Worm (Caenorhabditis elegans): ENCODE data around the gene str-28.

DNA sequence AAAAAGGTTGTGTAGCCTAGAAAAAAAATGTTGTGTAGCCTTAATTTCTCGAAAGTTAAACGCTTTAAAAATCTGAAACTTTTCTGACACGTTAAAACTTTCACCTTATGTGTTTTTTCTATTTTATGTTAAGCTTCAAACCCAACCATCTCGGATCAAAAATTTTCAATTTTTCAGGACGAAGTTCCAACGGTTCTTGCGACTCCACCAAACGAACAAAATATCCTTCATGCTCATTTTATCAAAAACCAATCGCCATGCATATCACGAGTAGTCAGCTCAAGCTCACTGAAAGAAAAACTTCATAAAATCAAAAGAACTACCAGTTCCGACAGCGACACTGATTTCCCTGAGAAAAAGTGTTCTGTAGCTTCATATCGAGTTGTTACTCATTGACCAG, 36.2 kb downstream of the str-28 start:
- TF ChIP-seq B0310.2 (tag; optimal IDR thresholded peaks at IDR 0.05) (no peak), ama-1 (optimal IDR thresholded peaks at IDR 0.05) (no peak), hmg-4 (GFP tag; optimal IDR thresholded peaks at IDR 0.05) (no peak), hnd-1 (tag; optimal IDR thresholded peaks at IDR 0.05) (no peak), flt-1 (GFP tag; IDR thresholded peaks at IDR 0.05) (no peak), scrt-1 (GFP tag; IDR thresholded peaks at IDR 0.05) (no peak), ceh-13 (GFP tag; optimal IDR thresholded peaks at IDR 0.05) (no peak), aly-1 (tag; optimal IDR thresholded peaks at IDR 0.05) (no peak), tra-4 (tag; optimal IDR thresholded peaks at IDR 0.05) (no peak), tbx-37 (GFP tag; conservative IDR thresholded peaks at IDR 0.05) (no peak), ets-7 (tag; optimal IDR thresholded peaks at IDR 0.05) (no peak), hmbx-1 (tag; optimal IDR thresholded peaks at IDR 0.05) (no peak), sea-1 (GFP tag; conservative IDR thresholded peaks at IDR 0.05) (no peak), ceh-36 (tag; optimal IDR thresholded peaks at IDR 0.05) (no peak)

All from whole organism, early embryonic.